Worm (Caenorhabditis elegans) whole organism, late embryonic: ENCODE results near the gene ivph-3.

Experiments
- Y22D7AL.16 ChIP-seq: sonication (generic microtip); optimal IDR thresholded peaks from 2 replicates; lab custom pipeline; 2016; ENCODE audit warnings: missing genetic modification characterization, missing compliant biosample characterization
- ahr-1 ChIP-seq: sonication (generic microtip); optimal IDR thresholded peaks from 2 replicates; lab custom pipeline; 2016; ENCODE audit warnings: missing genetic modification characterization, missing compliant biosample characterization
- ama-1 ChIP-seq: fragments of 150-350 bp; optimal IDR thresholded peaks from 2 replicates; lab custom pipeline; 2014
- fax-1 ChIP-seq: sonication (generic microtip); optimal IDR thresholded peaks from 2 replicates; lab custom pipeline; 2016; ENCODE audit warnings: missing genotype, missing genetic modification characterization, missing compliant biosample characterization
- hlh-6 ChIP-seq: sonication (generic microtip); optimal IDR thresholded peaks from 2 replicates; lab custom pipeline; 2016; ENCODE audit warnings: missing genotype, missing genetic modification characterization, missing compliant biosample characterization
- nhr-11 ChIP-seq: fragments of 150-350 bp; optimal IDR thresholded peaks from 2 replicates; lab custom pipeline; 2014; ENCODE audit warnings: missing biosample characterization, missing genetic modification characterization
- npax-4 ChIP-seq: sonication (generic microtip); optimal IDR thresholded peaks from 2 replicates; lab custom pipeline; 2016; ENCODE audit warnings: missing genetic modification characterization, missing compliant biosample characterization
- odd-2 ChIP-seq: sonication (generic microtip); optimal IDR thresholded peaks from 2 replicates; lab custom pipeline; 2017; ENCODE audit warnings: antibody characterized with exemption, mild to moderate bottlenecking, missing genetic modification characterization, missing compliant biosample characterization
- pat-9 ChIP-seq: fragments of 200-800 bp; sonication (Bioruptor generic); optimal IDR thresholded peaks from 2 replicates; lab custom pipeline; 2018; ENCODE audit warnings: mild to moderate bottlenecking, missing genetic modification characterization, moderate library complexity, missing compliant biosample characterization
- pha-4 ChIP-seq: fragments of 150-350 bp; optimal IDR thresholded peaks from 2 replicates; lab custom pipeline; 2018; ENCODE audit warnings: missing biosample characterization, missing genetic modification reagents, missing genetic modification characterization
- ttx-3 ChIP-seq: sonication (generic microtip); optimal IDR thresholded peaks from 2 replicates; lab custom pipeline; 2016; ENCODE audit warnings: missing genetic modification reagents, missing genetic modification characterization, missing compliant biosample characterization
- unc-55 ChIP-seq: sonication (generic microtip); optimal IDR thresholded peaks from 2 replicates; lab custom pipeline; 2017; ENCODE audit warnings: missing biosample characterization, missing genetic modification reagents, missing genetic modification characterization
- zip-5 ChIP-seq: sonication (generic microtip); optimal IDR thresholded peaks from 2 replicates; lab custom pipeline; 2016; ENCODE audit warnings: missing genetic modification characterization, missing compliant biosample characterization

DNA sequence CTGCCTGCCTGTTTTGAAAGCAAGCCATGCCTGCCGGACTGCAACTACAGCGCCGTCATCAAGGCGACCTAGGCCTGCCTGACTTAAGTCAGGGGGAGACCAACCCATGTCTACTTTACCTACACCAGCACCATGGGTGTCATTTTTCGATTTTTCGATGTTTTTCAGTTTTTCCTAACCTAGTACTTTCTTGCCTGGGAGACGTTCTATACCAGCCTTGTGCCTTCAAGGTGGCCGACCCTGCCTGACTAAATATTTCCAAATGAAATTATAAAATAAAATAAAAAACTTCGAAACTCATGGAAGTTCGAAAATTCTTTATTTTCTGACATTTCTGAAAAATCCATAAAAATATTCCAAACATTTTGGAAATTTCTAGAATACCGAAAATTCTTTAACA is 23.3 kb downstream of the ivph-3 start:
- TF ChIP-seq npax-4 (tag; lab: Kevin White, UChicago) (no peak), hlh-6 (tag; lab: Kevin White, UChicago) (no peak), odd-2 (no peak), ahr-1 (tag; lab: Kevin White, UChicago) (no peak), pha-4 (no peak), unc-55 (no peak), fax-1 (tag; lab: Kevin White, UChicago) (no peak), pat-9 (tag; lab: Kevin White, UChicago) (no peak), Y22D7AL.16 (tag; lab: Kevin White, UChicago) (no peak), zip-5 (tag; lab: Kevin White, UChicago) (no peak), ama-1 (no peak), nhr-11 (tag; lab: Kevin White, UChicago) (no peak), ttx-3 (tag; lab: Kevin White, UChicago) (no peak)
